Worm (Caenorhabditis elegans) whole organism, late embryonic: Measurements from ENCODE around the gene taf-8.

Experiments
- F13H6.1 ChIP-seq: sonication (generic microtip); optimal IDR thresholded peaks from 2 replicates; lab custom pipeline; 2016; ENCODE audit warnings: missing genetic modification characterization, missing compliant biosample characterization
- ceh-22 ChIP-seq: sonication (generic microtip); optimal IDR thresholded peaks from 2 replicates; lab custom pipeline; 2017; ENCODE audit warnings: missing biosample characterization, missing genetic modification characterization
- dmd-4 ChIP-seq: sonication (generic microtip); optimal IDR thresholded peaks from 2 replicates; lab custom pipeline; 2016; ENCODE audit warnings: borderline replicate concordance, missing genetic modification characterization, missing compliant biosample characterization
- lin-11 ChIP-seq: fragments of 200-800 bp; sonication (Bioruptor generic); optimal IDR thresholded peaks from 2 replicates; lab custom pipeline; 2018; ENCODE audit warnings: mild to moderate bottlenecking, missing genetic modification characterization, missing compliant biosample characterization
- mec-3 ChIP-seq: sonication (generic microtip); optimal IDR thresholded peaks from 2 replicates; lab custom pipeline; 2016; ENCODE audit warnings: borderline replicate concordance, missing genetic modification characterization, missing compliant biosample characterization
- nhr-11 ChIP-seq: fragments of 150-350 bp; optimal IDR thresholded peaks from 2 replicates; lab custom pipeline; 2014; ENCODE audit warnings: missing biosample characterization, missing genetic modification characterization
- pqm-1 ChIP-seq: sonication (generic microtip); optimal IDR thresholded peaks from 2 replicates; lab custom pipeline; 2016; ENCODE audit warnings: missing genetic modification characterization, missing compliant biosample characterization
- sdc-2 ChIP-seq: sonication (generic microtip); optimal IDR thresholded peaks from 2 replicates; lab custom pipeline; 2016; ENCODE audit warnings: missing genotype, missing genetic modification characterization, missing compliant biosample characterization
- tbx-2 ChIP-seq: sonication (generic microtip); optimal IDR thresholded peaks from 2 replicates; lab custom pipeline; 2016; ENCODE audit warnings: missing genetic modification characterization, missing compliant biosample characterization
- tbx-7 ChIP-seq: sonication (generic microtip); optimal IDR thresholded peaks from 2 replicates; lab custom pipeline; 2016; ENCODE audit warnings: missing genotype, missing genetic modification characterization, missing compliant biosample characterization
- zip-5 ChIP-seq: sonication (generic microtip); optimal IDR thresholded peaks from 2 replicates; lab custom pipeline; 2016; ENCODE audit warnings: missing genetic modification characterization, missing compliant biosample characterization

ce11 chrII:9679842-9680241 lies 10.7 kb downstream of the taf-8 start:
- TF ChIP-seq zip-5 (tag; lab: Kevin White, UChicago) (no peak), lin-11 (tag; lab: Kevin White, UChicago) (no peak), ceh-22 (tag; lab: Kevin White, UChicago) (no peak), nhr-11 (tag; lab: Kevin White, UChicago) (no peak), sdc-2 (no peak), tbx-2 (tag; lab: Kevin White, UChicago) (no peak), dmd-4 (tag; lab: Kevin White, UChicago) (no peak), pqm-1 (tag; lab: Kevin White, UChicago) (no peak), tbx-7 (tag; lab: Kevin White, UChicago) (no peak), mec-3 (tag; lab: Kevin White, UChicago) (no peak), F13H6.1 (tag; lab: Kevin White, UChicago) (no peak)
